Fruit fly (Drosophila melanogaster) whole organism, prepupa: Measurements from ENCODE around the gene Hsp26.

ENCODE experiments used
- Blimp-1 ChIP-seq: fragments of 200-800 bp; sonication (Bioruptor generic); optimal IDR thresholded peaks from 3 replicates; lab custom pipeline; 2017; ENCODE audit warnings: missing biosample characterization, missing genetic modification characterization, mild to moderate bottlenecking, moderate library complexity, missing genetic modification reagents
- CG10631 ChIP-seq: fragments of 200-800 bp; sonication (Bioruptor generic); optimal IDR thresholded peaks from 2 replicates; lab custom pipeline; 2016; ENCODE audit warnings: missing biosample characterization, missing genetic modification characterization
- CG10669 ChIP-seq: fragments of 200-800 bp; sonication (Bioruptor generic); optimal IDR thresholded peaks from 3 replicates; lab custom pipeline; 2018; ENCODE audit warnings: missing biosample characterization, mild to moderate bottlenecking, missing genetic modification characterization, moderate library complexity
- CG11294 ChIP-seq: fragments of 200-800 bp; sonication (Bioruptor generic); IDR thresholded peaks from 2 replicates; pipeline ENCODE4 v1.3.6; 2022; ENCODE audit warnings: missing biosample characterization, missing genetic modification characterization
- CG11762 ChIP-seq: fragments of 200-800 bp; sonication (Bioruptor generic); optimal IDR thresholded peaks from 3 replicates; lab custom pipeline; 2016; ENCODE audit warnings: missing biosample characterization, missing genetic modification characterization; ENCODE audit not compliant: insufficient read depth
- CG11902 ChIP-seq: fragments of 200-800 bp; sonication (Bioruptor generic); optimal IDR thresholded peaks from 3 replicates; lab custom pipeline; 2016; ENCODE audit warnings: missing biosample characterization, missing genetic modification characterization
- CG15336 ChIP-seq: fragments of 200-800 bp; sonication (Bioruptor generic); IDR thresholded peaks from 2 replicates; pipeline ENCODE4 v1.3.6; 2022; ENCODE audit warnings: missing biosample characterization, missing genetic modification characterization
- CG1621 ChIP-seq: fragments of 200-800 bp; sonication (Bioruptor generic); optimal IDR thresholded peaks from 3 replicates; lab custom pipeline; 2018; ENCODE audit warnings: missing biosample characterization, mild to moderate bottlenecking, missing genetic modification characterization
- CG32006 ChIP-seq: fragments of 200-800 bp; sonication (Bioruptor generic); optimal IDR thresholded peaks from 3 replicates; lab custom pipeline; 2017; ENCODE audit warnings: missing biosample characterization, mild to moderate bottlenecking, missing genetic modification characterization
- CG3919 ChIP-seq: fragments of 200-800 bp; sonication (Bioruptor generic); optimal IDR thresholded peaks from 3 replicates; lab custom pipeline; 2016; ENCODE audit warnings: missing biosample characterization, missing genetic modification characterization
- CG4318 ChIP-seq: fragments of 200-800 bp; sonication (Bioruptor generic); optimal IDR thresholded peaks from 3 replicates; lab custom pipeline; 2017; ENCODE audit warnings: missing biosample characterization, mild to moderate bottlenecking, missing genetic modification characterization
- CG6163 ChIP-seq: fragments of 200-800 bp; sonication (Bioruptor generic); IDR thresholded peaks from 3 replicates; pipeline ENCODE4 v1.3.6; 2022; ENCODE audit warnings: missing biosample characterization, missing genetic modification characterization
- CG6276 ChIP-seq: fragments of 200-800 bp; sonication (Bioruptor generic); optimal IDR thresholded peaks from 2 replicates; lab custom pipeline; 2017; ENCODE audit warnings: missing biosample characterization, mild to moderate bottlenecking, missing genetic modification characterization
- CG6792 ChIP-seq: fragments of 200-800 bp; sonication (Bioruptor generic); optimal IDR thresholded peaks from 3 replicates; lab custom pipeline; 2016; ENCODE audit warnings: missing biosample characterization, missing genetic modification characterization
- CG6808 ChIP-seq: fragments of 200-800 bp; sonication (Bioruptor generic); optimal IDR thresholded peaks from 3 replicates; lab custom pipeline; 2017; ENCODE audit warnings: missing biosample characterization, missing genetic modification characterization, mild to moderate bottlenecking, moderate library complexity, missing genetic modification reagents
- CG6854 ChIP-seq: fragments of 200-800 bp; sonication (Bioruptor generic); optimal IDR thresholded peaks from 2 replicates; lab custom pipeline; 2017; ENCODE audit warnings: missing biosample characterization, mild to moderate bottlenecking, missing genetic modification characterization
- CG8119 ChIP-seq: fragments of 200-800 bp; sonication (Bioruptor generic); IDR thresholded peaks from 3 replicates; pipeline ENCODE4 v1.3.6; 2022; ENCODE audit warnings: missing biosample characterization, missing genetic modification characterization
- CG8632 ChIP-seq: fragments of 200-800 bp; sonication (Bioruptor generic); optimal IDR thresholded peaks from 3 replicates; lab custom pipeline; 2016; ENCODE audit warnings: missing biosample characterization, missing genetic modification characterization
- CG9139 ChIP-seq: fragments of 200-800 bp; sonication (Bioruptor generic); optimal IDR thresholded peaks from 3 replicates; lab custom pipeline; 2017; ENCODE audit warnings: missing biosample characterization, mild to moderate bottlenecking, missing genetic modification characterization
- Eip78C ChIP-seq: fragments of 200-800 bp; sonication (Bioruptor generic); peaks from one replicate; lab custom pipeline; 2016; ENCODE audit warnings: missing biosample characterization, missing genetic modification characterization
- Eip93F ChIP-seq: fragments of 200-800 bp; sonication (Bioruptor generic); optimal IDR thresholded peaks from 2 replicates; lab custom pipeline; 2016; ENCODE audit warnings: missing biosample characterization, mild to moderate bottlenecking, missing genetic modification characterization
- Gug ChIP-seq: fragments of 200-800 bp; sonication (Bioruptor generic); IDR thresholded peaks from 2 replicates; pipeline ENCODE4 v1.3.6; 2022; ENCODE audit warnings: missing biosample characterization, missing genetic modification characterization
- Hr38 ChIP-seq: sonication (Bioruptor generic); optimal IDR thresholded peaks from 2 replicates; lab custom pipeline; 2016; ENCODE audit warnings: missing biosample characterization, missing genetic modification characterization
- Hr39 ChIP-seq: fragments of 200-800 bp; sonication (Bioruptor generic); optimal IDR thresholded peaks from 2 replicates; lab custom pipeline; 2016; ENCODE audit warnings: missing biosample characterization, missing genetic modification characterization
- Hr4 ChIP-seq: fragments of 200-800 bp; sonication (Bioruptor generic); optimal IDR thresholded peaks from 3 replicates; lab custom pipeline; 2016; ENCODE audit warnings: missing biosample characterization, missing genetic modification characterization
- Lpt ChIP-seq: fragments of 200-800 bp; sonication (Bioruptor generic); optimal IDR thresholded peaks from 3 replicates; lab custom pipeline; 2016; ENCODE audit warnings: missing biosample characterization, missing genetic modification characterization
- Met ChIP-seq: fragments of 200-800 bp; sonication (Bioruptor generic); optimal IDR thresholded peaks from 3 replicates; lab custom pipeline; 2016; ENCODE audit warnings: missing biosample characterization, missing genetic modification characterization
- OdsH ChIP-seq: fragments of 200-800 bp; sonication (Bioruptor generic); optimal IDR thresholded peaks from 3 replicates; lab custom pipeline; 2016; ENCODE audit warnings: missing biosample characterization, missing genetic modification characterization
- Smox ChIP-seq: fragments of 200-800 bp; sonication (Bioruptor generic); optimal IDR thresholded peaks from 3 replicates; lab custom pipeline; 2016; ENCODE audit warnings: missing biosample characterization, missing genetic modification characterization
- Sox102F ChIP-seq: fragments of 200-800 bp; sonication (Bioruptor generic); optimal IDR thresholded peaks from 2 replicates; lab custom pipeline; 2016; ENCODE audit warnings: missing biosample characterization, mild to moderate bottlenecking, missing genetic modification characterization
- Sox14 ChIP-seq: fragments of 200-800 bp; sonication (Bioruptor generic); optimal IDR thresholded peaks from 3 replicates; lab custom pipeline; 2016; ENCODE audit warnings: missing biosample characterization, missing genetic modification characterization
- Sox15 ChIP-seq: fragments of 200-800 bp; sonication (Bioruptor generic); optimal IDR thresholded peaks from 3 replicates; lab custom pipeline; 2016; ENCODE audit warnings: missing biosample characterization, missing genetic modification characterization
- achi ChIP-seq: fragments of 200-800 bp; sonication (Bioruptor generic); optimal IDR thresholded peaks from 3 replicates; lab custom pipeline; 2016; ENCODE audit warnings: missing biosample characterization, missing genetic modification characterization
- acj6 ChIP-seq: fragments of 200-800 bp; sonication (Bioruptor generic); optimal IDR thresholded peaks from 3 replicates; lab custom pipeline; 2016; ENCODE audit warnings: missing biosample characterization, missing genetic modification characterization
- cyc ChIP-seq: fragments of 200-800 bp; sonication (Bioruptor generic); optimal IDR thresholded peaks from 3 replicates; lab custom pipeline; 2016; ENCODE audit warnings: missing biosample characterization, missing genetic modification characterization
- esn ChIP-seq: fragments of 200-800 bp; sonication (Bioruptor generic); optimal IDR thresholded peaks from 2 replicates; lab custom pipeline; 2016; ENCODE audit warnings: missing biosample characterization, mild to moderate bottlenecking, missing genetic modification characterization, moderate library complexity
- fd59A ChIP-seq: fragments of 200-800 bp; sonication (Bioruptor generic); optimal IDR thresholded peaks from 2 replicates; lab custom pipeline; 2017; ENCODE audit warnings: missing biosample characterization, mild to moderate bottlenecking, missing genetic modification characterization, missing genetic modification reagents
- fkh ChIP-seq: fragments of 200-800 bp; sonication (Bioruptor generic); optimal IDR thresholded peaks from 3 replicates; lab custom pipeline; 2017; ENCODE audit warnings: missing biosample characterization, mild to moderate bottlenecking, missing genetic modification characterization, moderate library complexity
- net ChIP-seq: fragments of 200-800 bp; sonication (Bioruptor generic); optimal IDR thresholded peaks from 3 replicates; lab custom pipeline; 2016; ENCODE audit warnings: missing biosample characterization, missing genetic modification characterization
- pdm3 ChIP-seq: fragments of 200-800 bp; sonication (Bioruptor generic); optimal IDR thresholded peaks from 3 replicates; lab custom pipeline; 2016; ENCODE audit warnings: missing biosample characterization, missing genetic modification characterization
- salr ChIP-seq, 2 experiments: fragments of 200-800 bp; sonication (Bioruptor generic); optimal IDR thresholded peaks; 3 replicates each; lab custom pipeline; 2016 to 2018; ENCODE audit warnings: missing biosample characterization in 2 of 2, missing genetic modification characterization in 2 of 2, mild to moderate bottlenecking in 1 of 2
- ss ChIP-seq, 2 experiments: fragments of 200-800 bp; sonication (Bioruptor generic); optimal IDR thresholded peaks; 2 replicates in 1 of 2; 3 replicates in 1 of 2; lab custom pipeline; 2017 to 2018; ENCODE audit warnings: mild to moderate bottlenecking in 2 of 2, missing biosample characterization in 2 of 2, missing genetic modification characterization in 2 of 2, moderate library complexity in 1 of 2
- svp ChIP-seq: fragments of 200-800 bp; sonication (Bioruptor generic); peaks from one replicate; lab custom pipeline; 2016; ENCODE audit warnings: missing biosample characterization, missing genetic modification characterization
- topi ChIP-seq: fragments of 200-800 bp; sonication (Bioruptor generic); optimal IDR thresholded peaks from 3 replicates; lab custom pipeline; 2016; ENCODE audit warnings: missing biosample characterization, missing genetic modification characterization
- vri ChIP-seq: fragments of 200-800 bp; sonication (Bioruptor generic); optimal IDR thresholded peaks from 3 replicates; lab custom pipeline; 2016; ENCODE audit warnings: missing biosample characterization, mild to moderate bottlenecking, missing genetic modification characterization

Hsp26 gene

DNA sequence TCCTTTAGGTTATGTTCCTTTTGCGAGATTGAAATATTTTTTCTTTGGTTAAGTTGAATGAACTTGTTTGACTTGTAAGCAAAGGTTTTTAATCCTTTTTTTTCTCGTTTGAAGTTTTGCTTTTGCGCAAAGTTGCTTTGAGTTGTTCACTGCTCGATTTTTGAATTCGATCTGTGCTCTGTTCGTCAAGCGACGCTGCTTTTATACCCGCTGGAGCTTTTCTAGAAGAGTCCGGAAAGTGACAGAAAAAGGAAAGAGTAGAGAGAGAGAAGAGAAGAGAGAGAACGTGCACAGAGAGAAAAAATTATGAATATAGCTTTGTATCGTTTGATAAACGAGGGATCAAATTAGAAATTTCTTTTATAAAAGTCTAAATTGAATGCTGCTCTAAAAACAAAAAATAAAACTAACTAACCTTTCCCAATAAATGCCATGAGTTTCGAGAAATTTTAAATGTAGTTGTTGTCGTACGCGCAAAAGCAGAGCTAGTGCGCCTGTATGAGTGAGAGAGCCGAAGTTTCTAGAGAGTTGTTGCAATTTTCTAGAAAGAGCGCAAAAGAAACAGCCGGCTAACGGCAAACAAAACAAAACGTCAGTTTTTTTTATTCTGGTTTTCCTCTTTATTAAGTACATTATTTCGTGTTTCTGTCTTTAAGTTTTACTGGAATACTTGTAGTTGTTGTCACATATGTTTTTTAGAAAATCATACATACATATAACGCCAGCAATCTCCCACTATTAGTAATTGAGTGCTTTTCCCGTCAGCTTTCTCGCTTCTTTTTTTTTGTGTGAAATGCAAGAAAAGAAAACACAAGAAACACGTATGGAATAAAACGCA is at the start of gene Hsp26 (continued):
- TF ChIP-seq CG6792 (GFP tag; lab: Kevin White, UChicago) (peak; percentile 96), pdm3 (peak; percentile 95), esn (peak; percentile 97), Eip93F (GFP tag; lab: Kevin White, UChicago) (peak; percentile 70), Sox102F (GFP tag; lab: Kevin White, UChicago) (peak; percentile 94), CG15336 (GFP tag; lab: Robert Waterston, UW) (peak; percentile 98), CG6163 (GFP tag; lab: Robert Waterston, UW) (peak; percentile 96), Hr39 (GFP tag; lab: Kevin White, UChicago) (peak; percentile 89), CG10631 (GFP tag; lab: Kevin White, UChicago) (peak; percentile 95), Sox15 (GFP tag; lab: Kevin White, UChicago) (peak; percentile 79)

DNA sequence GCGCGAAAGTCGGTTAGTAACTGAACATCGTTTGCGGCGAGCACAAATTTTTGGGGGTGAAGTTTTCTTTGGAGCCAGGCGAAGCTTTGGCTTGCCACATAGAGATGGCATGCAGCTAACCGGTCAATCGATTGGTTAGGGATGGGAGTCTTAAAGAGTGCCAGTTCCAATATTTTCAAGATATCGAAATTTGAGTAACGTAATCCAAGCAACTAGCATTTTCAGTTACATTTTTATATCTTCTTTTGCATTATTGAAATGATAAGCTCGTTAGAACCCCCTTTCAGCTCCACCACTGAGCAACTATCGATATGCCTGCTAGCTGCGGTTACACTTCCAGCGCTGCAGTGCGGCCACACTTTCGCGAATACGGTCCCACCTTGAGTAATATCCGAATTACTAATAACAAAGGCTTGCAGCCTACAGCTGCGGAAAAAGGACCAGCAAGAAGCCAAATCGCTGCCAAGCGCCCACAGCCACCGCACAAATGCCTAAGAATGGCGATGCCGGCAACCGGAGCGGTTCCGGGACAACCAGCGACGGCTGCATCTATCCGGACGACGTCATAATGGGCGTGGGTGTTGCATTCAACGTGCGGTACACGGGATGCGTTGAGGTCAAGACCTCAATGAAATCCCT is 49.5 kb upstream of the Hsp26 start, which contains the start of the genes Atat and Shc:
Atat (minus strand) TSS at position 103 of the 639 bp plus-strand sequence.
Shc (plus strand) TSS at position 355 of the 639 bp plus-strand sequence.
- TF ChIP-seq Eip93F (GFP tag; lab: Kevin White, UChicago), result peak; percentile 95
- TF ChIP-seq achi, result peak; percentile 97
- peak; percentile 96 to 99 for TF ChIP-seq salr (GFP tag; optimal IDR thresholded peaks at IDR 0.05; lab: Kevin White, UChicago)
- TF ChIP-seq CG10669 (GFP tag; lab: Kevin White, UChicago), result peak; percentile 96
- peak; percentile 99 for TF ChIP-seq Eip78C (GFP tag; lab: Kevin White, UChicago)
- TF ChIP-seq acj6 (GFP tag; lab: Kevin White, UChicago), result peak; percentile 99
- peak; percentile 99 for TF ChIP-seq Smox (GFP tag; lab: Kevin White, UChicago)
- peak; percentile 99 for TF ChIP-seq CG11902 (GFP tag; lab: Kevin White, UChicago)
- TF ChIP-seq CG6276 (GFP tag; lab: Kevin White, UChicago), result peak; percentile 90
- peak; percentile 97 for TF ChIP-seq Lpt
- peak; percentile 96 for TF ChIP-seq Hr38 (GFP tag; lab: Kevin White, UChicago)
- TF ChIP-seq Sox15 (GFP tag; lab: Kevin White, UChicago), result peak; percentile 100
- peak; percentile 99 for TF ChIP-seq CG3919 (GFP tag; lab: Kevin White, UChicago)
- TF ChIP-seq CG6808 (GFP tag; lab: Kevin White, UChicago), result peak; percentile 93
- peak; percentile 99 for TF ChIP-seq svp
- TF ChIP-seq OdsH, result peak; percentile 99
- peak; percentile 98 for TF ChIP-seq Met (GFP tag; lab: Kevin White, UChicago)
- TF ChIP-seq CG32006 (GFP tag; lab: Kevin White, UChicago), result peak; percentile 99
- peak; percentile 98 for TF ChIP-seq net (GFP tag; lab: Kevin White, UChicago)
- peak; percentile 95 for TF ChIP-seq CG15336 (GFP tag; lab: Robert Waterston, UW)
- TF ChIP-seq vri (GFP tag; lab: Kevin White, UChicago), result peak; percentile 97
- peak; percentile 99 for TF ChIP-seq cyc (GFP tag; lab: Kevin White, UChicago)
- peak; percentile 97 for TF ChIP-seq CG11762 (GFP tag; lab: Kevin White, UChicago)
- peak; percentile 98 for TF ChIP-seq CG8632 (GFP tag; lab: Kevin White, UChicago)
- peak; percentile 99 for TF ChIP-seq topi (GFP tag; lab: Kevin White, UChicago)
- TF ChIP-seq Sox14, result peak; percentile 100
- TF ChIP-seq fd59A (GFP tag; lab: Kevin White, UChicago), result peak; percentile 98
- TF ChIP-seq Gug (GFP tag; lab: Robert Waterston, UW), result peak; percentile 99
- peak; percentile 99 for TF ChIP-seq CG11294 (GFP tag; lab: Robert Waterston, UW)
- TF ChIP-seq CG9139 (GFP tag; lab: Kevin White, UChicago), result peak; percentile 84
- TF ChIP-seq Hr39 (GFP tag; lab: Kevin White, UChicago), result peak; percentile 100
- TF ChIP-seq Blimp-1 (GFP tag; lab: Kevin White, UChicago), result peak; percentile 95
- peak; percentile 97 for TF ChIP-seq Sox102F (GFP tag; lab: Kevin White, UChicago)
- peak; percentile 87 for TF ChIP-seq fkh (GFP tag; lab: Kevin White, UChicago)
- TF ChIP-seq ss (GFP tag; optimal IDR thresholded peaks at IDR 0.05; lab: Kevin White, UChicago), result peak; percentile 83 to 96
- peak; percentile 99 for TF ChIP-seq CG4318
- peak; percentile 99 for TF ChIP-seq CG10631 (GFP tag; lab: Kevin White, UChicago)
- peak; percentile 94 for TF ChIP-seq CG8119 (GFP tag; lab: Robert Waterston, UW)
- TF ChIP-seq CG6163 (GFP tag; lab: Robert Waterston, UW), result peak; percentile 99
- TF ChIP-seq pdm3, result peak; percentile 99
- peak; percentile 99 for TF ChIP-seq Hr4 (GFP tag; lab: Kevin White, UChicago)
- peak; percentile 94 for TF ChIP-seq CG6854 (GFP tag; lab: Kevin White, UChicago)
- TF ChIP-seq CG1621 (tag; lab: Kevin White, UChicago), result peak; percentile 97
